Fruit fly (Drosophila melanogaster) whole organism, prepupa: ENCODE data around the gene CG12224.

Experiments
- CG15336 ChIP-seq: fragments of 200-800 bp; sonication (Bioruptor generic); IDR thresholded peaks from 2 replicates; pipeline ENCODE4 v1.3.6; 2022; ENCODE audit warnings: missing biosample characterization, missing genetic modification characterization
- CG8119 ChIP-seq: fragments of 200-800 bp; sonication (Bioruptor generic); IDR thresholded peaks from 3 replicates; pipeline ENCODE4 v1.3.6; 2022; ENCODE audit warnings: missing biosample characterization, missing genetic modification characterization
- Eip75B ChIP-seq: fragments of 200-800 bp; sonication (Bioruptor generic); optimal IDR thresholded peaks from 3 replicates; lab custom pipeline; 2016; ENCODE audit warnings: missing biosample characterization, missing genetic modification characterization
- lz ChIP-seq: fragments of 200-800 bp; sonication (Bioruptor generic); optimal IDR thresholded peaks from 3 replicates; lab custom pipeline; 2016; ENCODE audit warnings: missing biosample characterization, missing genetic modification characterization

- TF ChIP-seq CG15336 (GFP tag; lab: Robert Waterston, UW) (peak; percentile 60), CG8119 (GFP tag; lab: Robert Waterston, UW) (peak; percentile 41; the same call in 2 of the 3 replicates), Eip75B (peak; percentile 66), lz (peak; percentile 76)
These were observed 34.6 kb downstream of the CG12224 start for dm6 chr3R:11947079-11947869.
